Worm (Caenorhabditis elegans): Measurements from ENCODE around the gene rei-1.
A peak's percentile ranks its signal among the peaks of the same experiment; 100 is the strongest.

The rei-1 gene

ce11 chrIII:4107929-4108520 lies 10.0 kb upstream of the rei-1 start:
- TF ChIP-seq F16B12.6 (tag; optimal IDR thresholded peaks at IDR 0.05) = no peak
- TF ChIP-seq sptf-1 (tag; optimal IDR thresholded peaks at IDR 0.05) = no peak
- TF ChIP-seq nhr-19 (GFP tag; conservative IDR thresholded peaks at IDR 0.05) = no peak
- no peak for TF ChIP-seq zag-1 (tag; optimal IDR thresholded peaks at IDR 0.05)
- no peak for TF ChIP-seq fos-1 (tag; optimal IDR thresholded peaks at IDR 0.05)
- no peak for TF ChIP-seq nhr-90 (tag; optimal IDR thresholded peaks at IDR 0.05; ENCODE audit: poor library complexity)
- TF ChIP-seq nhr-84 (tag; optimal IDR thresholded peaks at IDR 0.05) = no peak

- TF ChIP-seq ceh-82 (tag; optimal IDR thresholded peaks at IDR 0.05) (no peak), lin-15B (tag; optimal IDR thresholded peaks at IDR 0.05) (no peak), elt-2 (tag; optimal IDR thresholded peaks at IDR 0.05) (no peak), C04F5.9 (tag; optimal IDR thresholded peaks at IDR 0.05) (no peak), lin-14 (GFP tag; optimal IDR thresholded peaks at IDR 0.05) (peak; percentile 28)
Measured at ce11 chrIII:4107227-4107626, 9.2 kb upstream of the rei-1 start.

- TF ChIP-seq rnt-1 (tag; optimal IDR thresholded peaks at IDR 0.05) (no peak), fos-1 (tag; optimal IDR thresholded peaks at IDR 0.05) (no peak), fkh-4 (tag; optimal IDR thresholded peaks at IDR 0.05; ENCODE audit: borderline replicate concordance) (no peak), nhr-85 (tag) (no peak), lin-14 (GFP tag; optimal IDR thresholded peaks at IDR 0.05) (no peak), C34B4.2 (tag; optimal IDR thresholded peaks at IDR 0.05) (no peak), unc-62 (GFP tag; optimal IDR thresholded peaks at IDR 0.05) (no peak), nhr-71 (tag; optimal IDR thresholded peaks at IDR 0.05) (no peak), sox-4 (tag; optimal IDR thresholded peaks at IDR 0.05) (no peak), swsn-7 (tag; optimal IDR thresholded peaks at IDR 0.05) (no peak), zip-4 (GFP tag; optimal IDR thresholded peaks at IDR 0.05) (no peak), ceh-63 (GFP tag; optimal IDR thresholded peaks at IDR 0.05) (no peak), elt-3 (tag; optimal IDR thresholded peaks at IDR 0.05) (no peak), mab-9 (GFP tag; IDR thresholded peaks at IDR 0.05) (no peak), efl-3 (GFP tag; optimal IDR thresholded peaks at IDR 0.05) (no peak), pqm-1 (tag; optimal IDR thresholded peaks at IDR 0.05) (no peak), ama-1 (optimal IDR thresholded peaks at IDR 0.05) (no peak)
Measured at ce11 chrIII:4106611-4107010, 8.6 kb upstream of the rei-1 start.

DNA sequence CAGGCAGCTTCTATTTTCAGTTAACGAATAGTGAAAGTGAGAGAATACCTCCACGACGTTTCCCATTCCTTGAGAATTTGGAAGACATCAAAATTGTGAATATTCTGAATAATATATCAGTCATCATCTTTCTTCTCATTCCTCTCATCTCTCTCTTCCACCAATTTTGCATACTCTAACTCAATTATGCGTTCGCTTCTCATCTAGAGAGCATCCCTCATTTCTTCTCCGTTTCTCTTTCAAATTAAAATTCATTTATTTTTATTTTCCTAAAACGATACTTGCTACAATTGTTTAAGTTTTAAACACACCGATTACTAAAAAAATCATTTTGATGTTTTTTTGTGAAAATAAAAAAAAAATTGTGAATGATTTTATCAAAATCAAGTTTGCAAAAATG lies 5.2 kb upstream of the rei-1 start:
- TF ChIP-seq snu-23 (GFP tag; optimal IDR thresholded peaks at IDR 0.05) = no peak

DNA sequence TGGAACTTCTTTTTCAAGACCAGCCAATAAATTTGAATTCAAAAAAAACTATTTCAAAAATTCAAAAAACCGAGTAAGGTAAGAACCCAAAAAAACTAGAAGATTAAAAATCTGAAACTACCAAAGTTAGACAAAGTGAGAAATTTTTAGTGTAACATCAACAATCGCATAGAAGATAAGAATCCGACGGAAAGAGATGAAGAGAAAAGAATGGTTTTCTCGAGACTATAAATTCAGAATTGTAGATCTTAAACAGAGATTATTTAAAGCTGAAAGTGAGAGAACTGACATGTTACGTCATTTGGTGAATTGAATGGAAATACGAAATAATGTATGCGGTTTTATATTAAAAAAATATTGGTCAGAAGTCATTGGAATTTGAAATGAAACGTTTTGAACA lies 4.0 kb upstream of the rei-1 start:
- TF ChIP-seq swsn-7 (tag; optimal IDR thresholded peaks at IDR 0.05) = no peak
- TF ChIP-seq efl-1 (optimal IDR thresholded peaks at IDR 0.05) = no peak
- peak in 1 of 2 experiments; percentile 79 for TF ChIP-seq efl-1 (GFP tag; optimal IDR thresholded peaks at IDR 0.05 in 1 of 2)

ce11 chrIII:4101016-4101415 lies 3.0 kb upstream of the rei-1 start:
- TF ChIP-seq dpl-1 (GFP tag; optimal IDR thresholded peaks at IDR 0.05) = peak in 1 of 3 experiments; percentile 1
- TF ChIP-seq egl-13 (tag; optimal IDR thresholded peaks at IDR 0.05) = no peak
- TF ChIP-seq vab-15 (tag; optimal IDR thresholded peaks at IDR 0.05) = no peak
- no peak for TF ChIP-seq ceh-90 (tag; optimal IDR thresholded peaks at IDR 0.05)
- TF ChIP-seq jun-1 (tag; optimal IDR thresholded peaks at IDR 0.05) = no peak
- TF ChIP-seq xbp-1 (tag; optimal IDR thresholded peaks at IDR 0.05) = no peak
- peak; percentile 72 for TF ChIP-seq blmp-1 (tag; optimal IDR thresholded peaks at IDR 0.05)
- no peak for TF ChIP-seq fkh-8 (tag; optimal IDR thresholded peaks at IDR 0.05)
- TF ChIP-seq nhr-85 (tag) = peak; percentile 77
- TF ChIP-seq egl-27 (tag; optimal IDR thresholded peaks at IDR 0.05) = no peak
- no peak for TF ChIP-seq hpl-2 (GFP tag; optimal IDR thresholded peaks at IDR 0.05)
- peak; percentile 30 for TF ChIP-seq unc-86 (tag; optimal IDR thresholded peaks at IDR 0.05)
- TF ChIP-seq elt-3 (tag; optimal IDR thresholded peaks at IDR 0.05) = no peak
- peak; percentile 0 for TF ChIP-seq nhr-71 (tag; optimal IDR thresholded peaks at IDR 0.05)
- TF ChIP-seq unc-98 (GFP tag; IDR thresholded peaks at IDR 0.05) = no peak
- no peak for TF ChIP-seq isw-1 (GFP tag; IDR thresholded peaks at IDR 0.05)
- TF ChIP-seq efl-1 (optimal IDR thresholded peaks at IDR 0.05) = no peak
- TF ChIP-seq efl-1 (GFP tag; optimal IDR thresholded peaks at IDR 0.05 in 1 of 2) = peak in 1 of 2 experiments; percentile 85
- TF ChIP-seq hlh-4 (tag; optimal IDR thresholded peaks at IDR 0.05) = no peak
- peak; percentile 42 for TF ChIP-seq lin-14 (GFP tag; optimal IDR thresholded peaks at IDR 0.05)
- TF ChIP-seq unc-130 (tag; optimal IDR thresholded peaks at IDR 0.05) = no peak
